Worm (Caenorhabditis elegans) whole organism, L4 larva: ENCODE measurements around the gene cpr-1.

Source experiments
- F10B5.3 ChIP-seq: sonication (generic microtip); optimal IDR thresholded peaks from 2 replicates; lab custom pipeline; 2016; ENCODE audit warnings: mild to moderate bottlenecking, missing genetic modification characterization, missing compliant biosample characterization
- F37D6.2 ChIP-seq: sonication (generic microtip); optimal IDR thresholded peaks from 2 replicates; lab custom pipeline; 2016; ENCODE audit warnings: mild to moderate bottlenecking, missing genetic modification characterization, missing compliant biosample characterization
- F44E2.7 ChIP-seq: fragments of 200-800 bp; sonication (Bioruptor generic); IDR thresholded peaks from 2 replicates; pipeline ENCODE4 v2.1.2; 2022; ENCODE audit warnings: missing genetic modification characterization, missing compliant biosample characterization
- T20F7.1 ChIP-seq: fragments of 200-800 bp; sonication (Bioruptor generic); optimal IDR thresholded peaks from 2 replicates; lab custom pipeline; 2018; ENCODE audit warnings: mild to moderate bottlenecking, missing genetic modification characterization, missing compliant biosample characterization
- ZK546.5 ChIP-seq, 2 experiments: sonication (generic microtip); optimal IDR thresholded peaks; 2 replicates each; lab custom pipeline; 2017; ENCODE audit warnings: missing biosample characterization in 2 of 2, missing genetic modification characterization in 2 of 2
- aly-2 ChIP-seq: sonication (generic microtip); optimal IDR thresholded peaks from 2 replicates; lab custom pipeline; 2018; ENCODE audit warnings: missing biosample characterization, missing genetic modification characterization
- ama-1 ChIP-seq: fragments of 150-350 bp; optimal IDR thresholded peaks from 2 replicates; lab custom pipeline; 2014; ENCODE audit warnings: inconsistent platforms, mixed read lengths
- arid-1 ChIP-seq: fragments of 200-800 bp; sonication (Bioruptor generic); conservative IDR thresholded peaks from 2 replicates; pipeline ENCODE4 v1.3.6; 2022; ENCODE audit warnings: missing genetic modification reagents, missing genetic modification characterization, missing compliant biosample characterization
- ceh-32 ChIP-seq: sonication (generic microtip); optimal IDR thresholded peaks from 2 replicates; lab custom pipeline; 2016; ENCODE audit warnings: mild to moderate bottlenecking, missing genetic modification characterization, missing compliant biosample characterization; ENCODE audit not compliant: poor library complexity
- ceh-44 ChIP-seq: fragments of 200-800 bp; sonication (Bioruptor generic); IDR thresholded peaks from 2 replicates; pipeline ENCODE4 v1.3.6; 2022; ENCODE audit warnings: missing genetic modification reagents, missing genetic modification characterization, missing compliant biosample characterization
- cey-2 ChIP-seq: sonication (generic microtip); optimal IDR thresholded peaks from 3 replicates; lab custom pipeline; 2017; ENCODE audit warnings: missing genetic modification characterization, mild to moderate bottlenecking, missing compliant biosample characterization, antibody characterized with exemption, borderline replicate concordance; ENCODE audit not compliant: insufficient read depth
- daf-16 ChIP-seq, 3 experiments: sonication (generic microtip); optimal IDR thresholded peaks; 2 replicates each; lab custom pipeline; 2016 to 2017; ENCODE audit warnings: missing genetic modification characterization in 3 of 3, missing genetic modification reagents in 3 of 3, mild to moderate bottlenecking in 2 of 3, missing compliant biosample characterization in 2 of 3, missing biosample characterization in 1 of 3, moderate library complexity in 1 of 3
- daf-19 ChIP-seq: fragments of 200-800 bp; sonication (Bioruptor generic); conservative IDR thresholded peaks from 2 replicates; pipeline ENCODE4 v1.3.6; 2022; ENCODE audit warnings: missing genetic modification characterization, missing compliant biosample characterization
- dmd-8 ChIP-seq: fragments of 200-800 bp; sonication (Bioruptor generic); IDR thresholded peaks from 2 replicates; pipeline ENCODE4 v1.3.6; 2022; ENCODE audit warnings: missing genetic modification characterization, missing compliant biosample characterization
- dve-1 ChIP-seq: sonication (generic microtip); optimal IDR thresholded peaks from 2 replicates; lab custom pipeline; 2017; ENCODE audit warnings: antibody characterized with exemption, mild to moderate bottlenecking, missing genetic modification characterization, missing compliant biosample characterization; ENCODE audit not compliant: insufficient read depth
- egl-43 ChIP-seq: fragments of 200-800 bp; sonication (Bioruptor generic); IDR thresholded peaks from 2 replicates; pipeline ENCODE4 v1.3.6; 2022; ENCODE audit warnings: missing genetic modification reagents, missing genetic modification characterization, missing compliant biosample characterization
- hlh-11 ChIP-seq: fragments of 200-800 bp; sonication (Bioruptor generic); optimal IDR thresholded peaks from 2 replicates; lab custom pipeline; 2018; ENCODE audit warnings: mild to moderate bottlenecking, missing genetic modification characterization, missing compliant biosample characterization
- hlh-30 ChIP-seq: sonication (generic microtip); optimal IDR thresholded peaks from 2 replicates; lab custom pipeline; 2017; ENCODE audit warnings: antibody characterized with exemption, mild to moderate bottlenecking, missing genetic modification characterization, missing compliant biosample characterization; ENCODE audit not compliant: insufficient read depth
- lin-13 ChIP-seq: fragments of 150-350 bp; optimal IDR thresholded peaks from 2 replicates; lab custom pipeline; 2014; ENCODE audit warnings: missing biosample characterization, missing genetic modification reagents, missing genetic modification characterization
- lin-15B ChIP-seq: fragments of 150-350 bp; sonication (generic microtip); optimal IDR thresholded peaks from 3 replicates; lab custom pipeline; 2014; ENCODE audit warnings: missing biosample characterization, missing genetic modification characterization
- lin-38 ChIP-seq: fragments of 200-800 bp; sonication (Bioruptor generic); IDR thresholded peaks from 2 replicates; pipeline ENCODE4 v1.3.6; 2022; ENCODE audit warnings: missing genetic modification reagents, missing genetic modification characterization, missing compliant biosample characterization
- lir-3 ChIP-seq: sonication (generic microtip); optimal IDR thresholded peaks from 2 replicates; lab custom pipeline; 2016; ENCODE audit warnings: mild to moderate bottlenecking, missing genetic modification characterization, missing compliant biosample characterization
- lsy-2 ChIP-seq, 2 experiments: fragments of 150-350 bp in 1 of 2; sonication (generic microtip) in 1 of 2; optimal IDR thresholded peaks; 2 replicates each; lab custom pipeline; 2014 to 2017; ENCODE audit warnings: missing biosample characterization in 2 of 2, missing genetic modification characterization in 2 of 2
- madf-5 ChIP-seq, 2 experiments: fragments of 200-800 bp; sonication (Bioruptor generic); IDR thresholded peaks; 2 replicates each; pipeline ENCODE4 v1.3.6; 2022; ENCODE audit warnings: missing compliant biosample characterization in 2 of 2, missing genetic modification characterization in 2 of 2
- madf-9 ChIP-seq: fragments of 200-800 bp; sonication (Bioruptor generic); conservative IDR thresholded peaks from 2 replicates; pipeline ENCODE4 v1.3.6; 2022; ENCODE audit warnings: missing genetic modification reagents, missing genetic modification characterization, missing compliant biosample characterization
- mdt-29 ChIP-seq: fragments of 200-800 bp; sonication (Bioruptor generic); IDR thresholded peaks from 2 replicates; pipeline ENCODE4 v1.3.6; 2022; ENCODE audit warnings: missing genetic modification reagents, missing genetic modification characterization, missing compliant biosample characterization
- mes-2 ChIP-seq: sonication (generic microtip); optimal IDR thresholded peaks from 2 replicates; lab custom pipeline; 2016; ENCODE audit warnings: missing genotype, mild to moderate bottlenecking, missing genetic modification characterization, missing compliant biosample characterization; ENCODE audit not compliant: poor library complexity, severe bottlenecking
- nhr-102 ChIP-seq: sonication (generic microtip); optimal IDR thresholded peaks from 2 replicates; lab custom pipeline; 2016; ENCODE audit warnings: mild to moderate bottlenecking, missing genetic modification characterization, moderate library complexity, missing compliant biosample characterization
- nhr-11 ChIP-seq: fragments of 150-350 bp; optimal IDR thresholded peaks from 2 replicates; lab custom pipeline; 2014; ENCODE audit warnings: missing biosample characterization, missing genetic modification characterization
- nhr-28 ChIP-seq: fragments of 150-350 bp; optimal IDR thresholded peaks from 2 replicates; lab custom pipeline; 2014; ENCODE audit warnings: missing biosample characterization, missing genetic modification characterization
- nhr-41 ChIP-seq: fragments of 200-800 bp; sonication (Bioruptor generic); IDR thresholded peaks from 2 replicates; pipeline ENCODE4 v1.3.6; 2022; ENCODE audit warnings: missing genetic modification reagents, missing genetic modification characterization, missing compliant biosample characterization
- nhr-48 ChIP-seq: sonication (generic microtip); optimal IDR thresholded peaks from 2 replicates; lab custom pipeline; 2016; ENCODE audit warnings: mild to moderate bottlenecking, missing genetic modification characterization, missing compliant biosample characterization
- nhr-6 ChIP-seq: fragments of 150-350 bp; optimal IDR thresholded peaks from 2 replicates; lab custom pipeline; 2014; ENCODE audit warnings: missing biosample characterization, missing genetic modification characterization
- rbr-2 ChIP-seq: sonication (generic microtip); optimal IDR thresholded peaks from 2 replicates; lab custom pipeline; 2016; ENCODE audit warnings: missing genotype, missing genetic modification characterization, missing compliant biosample characterization
- skn-1 ChIP-seq: fragments of 150-350 bp; optimal IDR thresholded peaks from 2 replicates; lab custom pipeline; 2014; ENCODE audit warnings: missing biosample characterization, missing genetic modification characterization
- snpc-4 ChIP-seq: fragments of 150-350 bp; optimal IDR thresholded peaks from 2 replicates; lab custom pipeline; 2014; ENCODE audit warnings: missing biosample characterization, missing genetic modification characterization
- spr-1 ChIP-seq: sonication (generic microtip); optimal IDR thresholded peaks from 2 replicates; lab custom pipeline; 2016; ENCODE audit warnings: mild to moderate bottlenecking, missing genetic modification characterization, missing compliant biosample characterization
- spr-3 ChIP-seq: fragments of 200-800 bp; sonication (Bioruptor generic); optimal IDR thresholded peaks from 2 replicates; lab custom pipeline; 2018; ENCODE audit warnings: mild to moderate bottlenecking, missing genetic modification characterization, missing compliant biosample characterization
- unc-130 ChIP-seq: sonication (generic microtip); optimal IDR thresholded peaks from 2 replicates; lab custom pipeline; 2016; ENCODE audit warnings: missing genetic modification reagents, missing genetic modification characterization, missing compliant biosample characterization
- unc-39 ChIP-seq: sonication (generic microtip); optimal IDR thresholded peaks from 2 replicates; lab custom pipeline; 2017; ENCODE audit warnings: missing biosample characterization, missing genetic modification characterization
- unc-62 ChIP-seq, 3 experiments: fragments of 150-350 bp in 1 of 3; sonication (generic microtip); optimal IDR thresholded peaks in 2 of 3; peaks in 1 of 3; 1 replicate in 1 of 3; 2 replicates in 2 of 3; lab custom pipeline; 2014 to 2017; ENCODE audit warnings: missing biosample characterization in 3 of 3, missing genetic modification characterization in 3 of 3, missing genetic modification reagents in 3 of 3, missing genotype in 1 of 3
- zfp-2 ChIP-seq: sonication (generic microtip); optimal IDR thresholded peaks from 2 replicates; lab custom pipeline; 2016; ENCODE audit warnings: mild to moderate bottlenecking, missing genetic modification characterization, missing compliant biosample characterization
- zip-11 ChIP-seq: fragments of 200-800 bp; sonication (Bioruptor generic); IDR thresholded peaks from 2 replicates; pipeline ENCODE4 v1.3.6; 2022; ENCODE audit warnings: missing genetic modification characterization, missing compliant biosample characterization
- zip-2 ChIP-seq: fragments of 150-350 bp; optimal IDR thresholded peaks from 2 replicates; lab custom pipeline; 2014; ENCODE audit warnings: missing biosample characterization, missing genetic modification characterization
- ztf-7 ChIP-seq: fragments of 150-350 bp; optimal IDR thresholded peaks from 2 replicates; lab custom pipeline; 2014; ENCODE audit warnings: missing biosample characterization, missing genetic modification characterization

The cpr-1 gene

ce11 chrV:11979673-11980561 is 4.6 kb downstream of the cpr-1 start, which contains the start of gene snr-4 (continued):
- TF ChIP-seq lir-3: peak; percentile 18
- TF ChIP-seq zip-11 (GFP tag; lab: Robert Waterston, UW): no peak
- no peak for TF ChIP-seq cey-2 (tag; lab: Kevin White, UChicago)
- TF ChIP-seq T20F7.1 (GFP tag; lab: Kevin White, UChicago): peak; percentile 79
- TF ChIP-seq madf-9 (GFP tag; lab: Robert Waterston, UW): peak; percentile 43; the same call in 1 of the 2 replicates
- peak; percentile 35 for TF ChIP-seq zfp-2 (tag; lab: Kevin White, UChicago)
- peak; percentile 90 for TF ChIP-seq arid-1 (GFP tag; lab: Robert Waterston, UW)
- peak; percentile 91 for TF ChIP-seq lin-38
- peak; percentile 85 for TF ChIP-seq F37D6.2 (tag; lab: Kevin White, UChicago)
- peak; percentile 85 for TF ChIP-seq nhr-28 (tag; lab: Kevin White, UChicago)
- TF ChIP-seq ama-1 (lab: Kevin White, UChicago): peak; percentile 98
- TF ChIP-seq ceh-32 (tag; lab: Kevin White, UChicago): peak; percentile 21
- TF ChIP-seq ceh-44: peak; percentile 95
- TF ChIP-seq zip-2 (tag; lab: Kevin White, UChicago): peak; percentile 66
- TF ChIP-seq lin-15B (tag; lab: Kevin White, UChicago): peak; percentile 21
- TF ChIP-seq nhr-41 (GFP tag; lab: Robert Waterston, UW): 0 out of 2 replicates have a peak, but pooled peaks have one; percentile 8
- TF ChIP-seq madf-5 (GFP tag; IDR thresholded peaks at IDR 0.05; lab: Robert Waterston, UW): 0 out of 4 replicates have a peak, but pooled peaks of 1 of the 2 experiments have one; percentile 22
- no peak for TF ChIP-seq F44E2.7
- TF ChIP-seq egl-43 (GFP tag; lab: Robert Waterston, UW): peak; percentile 93
- TF ChIP-seq snpc-4 (tag; lab: Kevin White, UChicago): peak; percentile 97
- no peak for TF ChIP-seq aly-2 (tag; lab: Kevin White, UChicago)
- TF ChIP-seq dmd-8 (GFP tag; lab: Robert Waterston, UW): no peak
- TF ChIP-seq spr-3: peak; percentile 78
- peak; percentile 84 for TF ChIP-seq nhr-48 (tag; lab: Kevin White, UChicago)
- no peak for TF ChIP-seq unc-39 (tag; lab: Kevin White, UChicago)
- TF ChIP-seq ZK546.5 (tag; optimal IDR thresholded peaks at IDR 0.05; lab: Kevin White, UChicago): no peak
- peak; percentile 72 for TF ChIP-seq ztf-7 (tag; lab: Kevin White, UChicago)
- 0 out of 2 replicates have a peak, but pooled peaks have one; percentile 34 for TF ChIP-seq daf-19 (GFP tag; lab: Robert Waterston, UW)
- TF ChIP-seq rbr-2: peak; percentile 93
- peak; percentile 95 for TF ChIP-seq mes-2
- peak; percentile 96 for TF ChIP-seq dve-1
- peak; percentile 94 for TF ChIP-seq hlh-30 (tag; lab: Kevin White, UChicago)

- no peak for TF ChIP-seq skn-1 (tag; lab: Kevin White, UChicago)
- TF ChIP-seq mes-2: peak; percentile 79
- peak; percentile 99 for TF ChIP-seq nhr-6
- TF ChIP-seq spr-1 (tag; lab: Kevin White, UChicago): no peak
- TF ChIP-seq lin-38: peak; percentile 89
- peak; percentile 57 for TF ChIP-seq lin-13 (GFP tag; lab: Kevin White, UChicago)
- TF ChIP-seq rbr-2: peak; percentile 39
- peak; percentile 82 for TF ChIP-seq hlh-30 (tag; lab: Kevin White, UChicago)
- no peak for TF ChIP-seq ama-1 (lab: Kevin White, UChicago)
- TF ChIP-seq T20F7.1 (GFP tag; lab: Kevin White, UChicago): peak; percentile 3
- no peak for TF ChIP-seq F10B5.3
- peak; percentile 18 for TF ChIP-seq nhr-102 (tag; lab: Kevin White, UChicago)
- no peak for TF ChIP-seq mdt-29 (GFP tag; lab: Robert Waterston, UW)
- peak; percentile 43 for TF ChIP-seq dve-1
- TF ChIP-seq daf-16 (GFP tag; optimal IDR thresholded peaks at IDR 0.05; lab: Kevin White, UChicago): no peak
- TF ChIP-seq daf-16 (tag; optimal IDR thresholded peaks at IDR 0.05; lab: Kevin White, UChicago): peak; percentile 11
- TF ChIP-seq nhr-28 (tag; lab: Kevin White, UChicago): peak; percentile 14
- TF ChIP-seq unc-130 (GFP tag; lab: Kevin White, UChicago): peak; percentile 5
- TF ChIP-seq nhr-11: peak; percentile 13
- no peak for TF ChIP-seq unc-62 (GFP tag; optimal IDR thresholded peaks at IDR 0.05 in 1 of 2; lab: Kevin White, UChicago)
- no peak for TF ChIP-seq unc-62 (tag; optimal IDR thresholded peaks at IDR 0.05; lab: Kevin White, UChicago)
- TF ChIP-seq dmd-8 (GFP tag; lab: Robert Waterston, UW): no peak
- TF ChIP-seq hlh-11 (tag; lab: Kevin White, UChicago): peak; percentile 19
- TF ChIP-seq lsy-2 (tag; optimal IDR thresholded peaks at IDR 0.05; lab: Kevin White, UChicago): peak in 1 of 2 experiments; percentile 80
Observed at ce11 chrV:11982309-11982708, 7.0 kb downstream of the cpr-1 start, which contains the start of gene rpt-1. Gene rpt-1, minus strand, starts transcription at chrV:11982397.
